Worm (Caenorhabditis elegans) whole organism, L2 larva: ENCODE data around the gene pudl-2.

ENCODE experiments used
- aly-2 ChIP-seq: fragments of 150-350 bp; optimal IDR thresholded peaks from 2 replicates; lab custom pipeline; 2014; ENCODE audit warnings: missing biosample characterization, missing genetic modification characterization
- blmp-1 ChIP-seq: sonication (generic microtip); optimal IDR thresholded peaks from 2 replicates; lab custom pipeline; 2017; ENCODE audit warnings: missing genetic modification characterization, mild to moderate bottlenecking, missing compliant biosample characterization, antibody characterized with exemption, moderate library complexity; ENCODE audit not compliant: insufficient read depth
- elt-3 ChIP-seq: sonication (generic microtip); optimal IDR thresholded peaks from 2 replicates; lab custom pipeline; 2017; ENCODE audit warnings: missing biosample characterization, missing genetic modification characterization
- lin-11 ChIP-seq: fragments of 150-350 bp; sonication (generic microtip); optimal IDR thresholded peaks from 2 replicates; lab custom pipeline; 2014; ENCODE audit warnings: missing biosample characterization, missing genetic modification characterization, inconsistent platforms, mixed read lengths
- mdl-1 ChIP-seq, 2 experiments: fragments of 150-350 bp in 1 of 2; sonication (generic microtip) in 1 of 2; optimal IDR thresholded peaks; 2 replicates each; lab custom pipeline; 2017; ENCODE audit warnings: missing biosample characterization in 2 of 2, missing genetic modification characterization in 2 of 2
- nhr-129 ChIP-seq: fragments of 150-350 bp; optimal IDR thresholded peaks from 2 replicates; lab custom pipeline; 2014; ENCODE audit warnings: missing biosample characterization, missing genetic modification characterization
- nhr-23 ChIP-seq: fragments of 150-350 bp; optimal IDR thresholded peaks from 2 replicates; lab custom pipeline; 2014; ENCODE audit warnings: missing biosample characterization, missing genetic modification reagents, missing genetic modification characterization
- nhr-237 ChIP-seq: fragments of 150-350 bp; optimal IDR thresholded peaks from 2 replicates; lab custom pipeline; 2014; ENCODE audit warnings: missing biosample characterization, missing genetic modification characterization
- nhr-6 ChIP-seq: fragments of 150-350 bp; optimal IDR thresholded peaks from 2 replicates; lab custom pipeline; 2014; ENCODE audit warnings: missing biosample characterization, missing genetic modification characterization
- sma-3 ChIP-seq: sonication (generic microtip); optimal IDR thresholded peaks from 2 replicates; lab custom pipeline; 2016; ENCODE audit warnings: missing genetic modification reagents, missing genetic modification characterization, missing compliant biosample characterization
- unc-55 ChIP-seq: fragments of 150-350 bp; sonication (generic microtip); optimal IDR thresholded peaks from 3 replicates; lab custom pipeline; 2014; ENCODE audit warnings: missing biosample characterization, missing genetic modification reagents, missing genetic modification characterization
- zag-1 ChIP-seq: fragments of 150-350 bp; optimal IDR thresholded peaks from 2 replicates; lab custom pipeline; 2014; ENCODE audit warnings: missing biosample characterization, missing genetic modification characterization
- ztf-11 ChIP-seq: sonication (generic microtip); optimal IDR thresholded peaks from 2 replicates; lab custom pipeline; 2017; ENCODE audit warnings: missing biosample characterization, missing genetic modification characterization

ce11 chrIV:2808154-2808553 is 26.5 kb upstream of the pudl-2 start:
- TF ChIP-seq aly-2 (tag; lab: Kevin White, UChicago): no peak
- TF ChIP-seq mdl-1 (tag; optimal IDR thresholded peaks at IDR 0.05; lab: Kevin White, UChicago): no peak
- TF ChIP-seq nhr-6 (tag; lab: Kevin White, UChicago): no peak
- no peak for TF ChIP-seq ztf-11 (tag; lab: Kevin White, UChicago)
- no peak for TF ChIP-seq elt-3 (tag; lab: Kevin White, UChicago)
- no peak for TF ChIP-seq nhr-129 (tag; lab: Kevin White, UChicago)
- TF ChIP-seq nhr-237 (tag; lab: Kevin White, UChicago): no peak
- TF ChIP-seq sma-3: no peak
- TF ChIP-seq zag-1 (tag; lab: Kevin White, UChicago): no peak
- TF ChIP-seq nhr-23: no peak
- TF ChIP-seq unc-55 (GFP tag; lab: Kevin White, UChicago): no peak
- TF ChIP-seq blmp-1 (tag; lab: Kevin White, UChicago): no peak
- TF ChIP-seq lin-11 (tag; lab: Kevin White, UChicago): no peak
